Fruit fly (Drosophila melanogaster) whole organism, adult: ENCODE measurements around the gene CG16710.

Source experiments
- CG14711 ChIP-seq: fragments of 200-800 bp; sonication (Bioruptor generic); optimal IDR thresholded peaks from 2 replicates; lab custom pipeline; 2018; ENCODE audit warnings: missing biosample characterization, mild to moderate bottlenecking, missing genetic modification characterization, moderate library complexity
- CG1620 ChIP-seq: fragments of 200-800 bp; sonication (Bioruptor generic); optimal IDR thresholded peaks from 2 replicates; lab custom pipeline; 2016; ENCODE audit warnings: missing biosample characterization, missing genetic modification characterization
- CG33017 ChIP-seq: fragments of 200-800 bp; sonication (Bioruptor generic); optimal IDR thresholded peaks from 2 replicates; lab custom pipeline; 2018; ENCODE audit warnings: missing biosample characterization, mild to moderate bottlenecking, missing genetic modification characterization, moderate library complexity
- Clk ChIP-seq: fragments of 200-800 bp; sonication (Bioruptor generic); optimal IDR thresholded peaks from 2 replicates; lab custom pipeline; 2017; ENCODE audit warnings: missing biosample characterization, missing genetic modification characterization

DNA sequence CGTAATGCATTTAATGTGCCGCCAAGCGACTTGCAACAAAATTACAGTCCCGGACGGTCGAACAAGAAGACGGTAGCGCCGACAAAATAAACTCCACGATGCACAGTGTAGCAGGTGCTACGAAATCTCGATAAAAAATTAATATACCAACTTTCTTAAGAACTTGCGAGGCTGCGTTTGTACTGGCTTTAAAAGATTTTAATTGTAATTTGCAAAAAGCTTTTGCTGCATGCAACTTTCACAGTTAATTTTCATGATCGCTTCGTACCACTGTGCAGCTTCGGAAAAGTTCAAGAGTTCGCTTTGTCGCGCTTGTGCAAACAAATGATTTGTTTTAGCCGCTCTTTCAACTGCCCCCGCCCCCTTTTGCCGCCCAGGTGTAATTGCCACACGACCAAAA is 36.1 kb upstream of the CG16710 start:
- no peak for TF ChIP-seq CG33017 (tag; lab: Kevin White, UChicago)
- no peak for TF ChIP-seq Clk (GFP tag; lab: Kevin White, UChicago)
- peak; percentile 25 for TF ChIP-seq CG14711 (tag; lab: Kevin White, UChicago)
- no peak for TF ChIP-seq CG1620 (GFP tag; lab: Kevin White, UChicago)
